Fruit fly (Drosophila melanogaster) Kc167 (cell line): ENCODE data around the gene opa.

Source experiments
- Myc ChIP-seq: fragments of >200 bp; optimal IDR thresholded peaks from 2 replicates; lab custom pipeline; 2017; ENCODE audit warnings: missing external identifiers
- insv ChIP-seq: fragments of >200 bp; optimal IDR thresholded peaks from 3 replicates; lab custom pipeline; 2018; ENCODE audit warnings: missing external identifiers
- psq ChIP-seq: fragments of >200 bp; optimal IDR thresholded peaks from 2 replicates; lab custom pipeline; 2017; ENCODE audit warnings: missing external identifiers

- TF ChIP-seq psq (no peak), insv (lab: Kevin White, UChicago) (no peak), Myc (lab: Kevin White, UChicago) (no peak)
These were observed 60.6 kb downstream of the opa start for dm6 chr3R:4913181-4913580.
